Worm (Caenorhabditis elegans) whole organism, young adult: Measurements from ENCODE around the gene nas-17.

Source experiments
- F49E8.2 ChIP-seq: sonication (generic microtip); optimal IDR thresholded peaks from 3 replicates; lab custom pipeline; 2017; ENCODE audit warnings: missing genetic modification characterization, mild to moderate bottlenecking, missing compliant biosample characterization, antibody characterized with exemption, moderate library complexity; ENCODE audit not compliant: insufficient read depth
- egl-18 ChIP-seq: fragments of 200-800 bp; sonication (Bioruptor generic); IDR thresholded peaks from 2 replicates; pipeline ENCODE4 v1.3.6; 2022; ENCODE audit warnings: missing genetic modification reagents, missing genetic modification characterization, missing compliant biosample characterization
- snpc-4 ChIP-seq, 5 experiments: fragments of 150-350 bp in 1 of 5; sonication (generic microtip) in 4 of 5; optimal IDR thresholded peaks; 2 replicates each; lab custom pipeline; 2014 to 2018; ENCODE audit warnings: missing genetic modification characterization in 5 of 5, missing biosample characterization in 3 of 5, antibody characterized with exemption in 2 of 5, mild to moderate bottlenecking in 2 of 5, missing compliant biosample characterization in 2 of 5, missing genotype in 2 of 5, moderate library complexity in 2 of 5, missing genetic modification reagents in 1 of 5
- unc-130 ChIP-seq: sonication (generic microtip); optimal IDR thresholded peaks from 2 replicates; lab custom pipeline; 2016; ENCODE audit warnings: missing genetic modification reagents, missing genetic modification characterization, missing compliant biosample characterization
- ztf-28 ChIP-seq: fragments of 200-800 bp; sonication (Bioruptor generic); IDR thresholded peaks from 2 replicates; pipeline ENCODE4 v1.3.6; 2022; ENCODE audit warnings: missing genetic modification reagents, missing genetic modification characterization, missing compliant biosample characterization

DNA sequence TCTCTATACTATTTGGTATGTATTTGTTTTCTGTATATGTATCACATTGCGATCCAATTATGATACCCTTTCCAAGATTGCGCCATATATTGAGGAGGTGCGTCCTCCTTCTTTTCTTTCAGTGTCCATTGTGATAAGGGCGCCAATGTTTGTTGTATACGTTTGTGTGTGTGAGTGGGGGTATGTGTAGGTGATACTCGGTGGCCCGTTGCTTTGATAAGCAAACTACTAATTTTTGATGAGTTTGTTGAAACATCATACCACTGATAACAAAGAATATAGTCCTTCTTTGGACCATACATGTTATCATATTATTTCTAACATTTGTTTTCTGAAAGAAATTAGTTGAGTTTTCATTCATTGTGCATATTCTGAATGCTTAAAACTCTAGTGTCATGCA is 5.0 kb downstream of the nas-17 start:
- TF ChIP-seq snpc-4 (GFP tag; optimal IDR thresholded peaks at IDR 0.05; lab: Kevin White, UChicago) (no peak), snpc-4 (tag; optimal IDR thresholded peaks at IDR 0.05; lab: Kevin White, UChicago) (no peak), ztf-28 (no peak), egl-18 (no peak), unc-130 (no peak), F49E8.2 (tag; lab: Kevin White, UChicago) (no peak)
